Worm (Caenorhabditis elegans) whole organism, L3 larva: ENCODE results near the gene ctsa-2.

Experiments
- mdl-1 ChIP-seq: fragments of 150-350 bp; optimal IDR thresholded peaks from 2 replicates; lab custom pipeline; 2014; ENCODE audit warnings: missing biosample characterization, missing genetic modification characterization
- skn-1 ChIP-seq: fragments of 150-350 bp; optimal IDR thresholded peaks from 2 replicates; lab custom pipeline; 2014; ENCODE audit warnings: missing biosample characterization, missing genetic modification characterization
- snpc-4 ChIP-seq: fragments of 150-350 bp; optimal IDR thresholded peaks from 2 replicates; lab custom pipeline; 2014; ENCODE audit warnings: missing biosample characterization, missing genetic modification characterization

ce11 chrX:6433688-6434087, 3.3 kb upstream of the ctsa-2 start, which contains the start of gene K10C2.2:
- TF ChIP-seq snpc-4 (no peak), mdl-1 (tag; lab: Kevin White, UChicago) (no peak), skn-1 (tag; lab: Kevin White, UChicago) (no peak)
